Worm (Caenorhabditis elegans): ENCODE measurements around the gene D1005.6.

D1005.6 gene

DNA sequence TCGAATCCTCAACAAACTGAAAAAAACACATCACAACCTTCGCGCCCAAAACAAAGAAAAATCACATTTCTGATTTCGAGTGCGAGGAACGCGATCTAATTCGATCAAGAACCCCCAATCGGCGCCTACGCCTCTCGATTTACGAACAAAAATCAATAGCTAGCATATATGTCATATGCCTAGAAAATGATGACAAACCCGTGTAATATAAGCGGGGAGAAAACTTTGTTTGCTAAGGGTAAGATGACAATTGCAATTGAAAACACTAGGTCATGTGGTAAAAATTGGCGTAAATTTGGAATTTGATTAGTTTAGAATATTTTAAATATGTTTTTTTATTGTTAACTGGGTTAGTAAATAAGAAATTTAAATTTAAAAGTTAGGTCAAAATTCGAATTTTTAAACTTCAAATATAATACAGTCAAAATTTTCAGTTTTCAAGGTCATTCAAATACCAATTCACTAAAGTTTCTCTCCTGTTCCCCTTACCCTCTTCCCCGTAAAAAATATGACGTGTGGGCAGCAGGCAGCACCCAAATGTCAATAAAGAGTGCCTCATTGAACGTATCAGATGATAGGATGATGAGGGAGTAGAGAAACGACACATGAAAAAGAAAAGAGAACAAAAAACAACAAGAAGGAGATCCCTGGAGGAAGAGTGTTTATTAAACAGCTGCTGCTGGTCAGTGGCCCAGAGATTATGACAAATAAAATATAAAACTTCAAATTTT is 8.1 kb downstream of the D1005.6 start:
- TF ChIP-seq skn-1 (tag; optimal IDR thresholded peaks at IDR 0.05) (peak; percentile 91), snpc-4 (tag; optimal IDR thresholded peaks at IDR 0.05) (no peak), lsy-12 (tag; optimal IDR thresholded peaks at IDR 0.05) (no peak), lin-39 (tag; optimal IDR thresholded peaks at IDR 0.05) (no peak), pha-4 (tag; optimal IDR thresholded peaks at IDR 0.05) (peak; percentile 99), pqm-1 (tag; optimal IDR thresholded peaks at IDR 0.05) (peak; percentile 57), egl-5 (tag; optimal IDR thresholded peaks at IDR 0.05) (peak; percentile 86), nhr-43 (tag; optimal IDR thresholded peaks at IDR 0.05; ENCODE audit: poor library complexity, severe bottlenecking) (peak; percentile 17), nhr-237 (tag; optimal IDR thresholded peaks at IDR 0.05) (no peak), fkh-10 (GFP tag; optimal IDR thresholded peaks at IDR 0.05) (no peak), eor-1 (tag; optimal IDR thresholded peaks at IDR 0.05) (no peak), elt-1 (tag; optimal IDR thresholded peaks at IDR 0.05) (no peak), fkh-2 (tag; optimal IDR thresholded peaks at IDR 0.05) (no peak), ztf-4 (tag; optimal IDR thresholded peaks at IDR 0.05) (no peak), ceh-16 (tag; optimal IDR thresholded peaks at IDR 0.05) (no peak), unc-62 (GFP tag; optimal IDR thresholded peaks at IDR 0.05) (no peak), nhr-77 (tag; optimal IDR thresholded peaks at IDR 0.05) (no peak), sea-2 (GFP tag; optimal IDR thresholded peaks at IDR 0.05) (no peak), R02D3.7 (tag; optimal IDR thresholded peaks at IDR 0.05) (no peak), nhr-12 (tag; optimal IDR thresholded peaks at IDR 0.05) (no peak), jun-1 (tag; optimal IDR thresholded peaks at IDR 0.05) (no peak), zag-1 (tag; optimal IDR thresholded peaks at IDR 0.05) (no peak), fos-1 (tag; optimal IDR thresholded peaks at IDR 0.05) (no peak), mdl-1 (tag; optimal IDR thresholded peaks at IDR 0.05) (no peak), lin-15B (tag; optimal IDR thresholded peaks at IDR 0.05) (no peak), daf-12 (tag; optimal IDR thresholded peaks at IDR 0.05) (no peak), elt-2 (tag; optimal IDR thresholded peaks at IDR 0.05) (peak; percentile 45), elt-3 (tag; optimal IDR thresholded peaks at IDR 0.05) (no peak), ceh-28 (tag; optimal IDR thresholded peaks at IDR 0.05) (peak; percentile 9), ztf-11 (tag; optimal IDR thresholded peaks at IDR 0.05) (no peak), unc-39 (tag; optimal IDR thresholded peaks at IDR 0.05) (no peak), ceh-9 (tag; optimal IDR thresholded peaks at IDR 0.05) (no peak), nhr-28 (tag; optimal IDR thresholded peaks at IDR 0.05) (no peak), nhr-76 (tag; optimal IDR thresholded peaks at IDR 0.05) (no peak), aly-2 (tag; optimal IDR thresholded peaks at IDR 0.05) (no peak), ama-1 (optimal IDR thresholded peaks at IDR 0.05) (no peak), nhr-23 (tag; optimal IDR thresholded peaks at IDR 0.05) (peak; percentile 21), tbx-2 (tag; optimal IDR thresholded peaks at IDR 0.05) (no peak), ceh-82 (tag; optimal IDR thresholded peaks at IDR 0.05) (no peak), nhr-67 (tag; optimal IDR thresholded peaks at IDR 0.05) (no peak), nhr-25 (tag; optimal IDR thresholded peaks at IDR 0.05) (peak; percentile 57), egl-27 (tag; optimal IDR thresholded peaks at IDR 0.05) (peak; percentile 42), mml-1 (tag; optimal IDR thresholded peaks at IDR 0.05) (no peak), nhr-11 (tag; optimal IDR thresholded peaks at IDR 0.05) (no peak), ZK546.5 (tag; optimal IDR thresholded peaks at IDR 0.05) (no peak), nfya-1 (tag; optimal IDR thresholded peaks at IDR 0.05; ENCODE audit: insufficient read depth) (peak; percentile 39), hmg-11 (tag; optimal IDR thresholded peaks at IDR 0.05) (no peak)
